Worm (Caenorhabditis elegans) whole organism, L1 larva: ENCODE measurements around the gene col-138.
"Not testable (repeated sequence)": the region's sequence is repeated elsewhere in the genome, so short reads cannot be mapped to it uniquely, and the experiment has no call there.

Experiments
- Y116A8C.19 ChIP-seq: sonication (generic microtip); optimal IDR thresholded peaks from 2 replicates; lab custom pipeline; 2016; ENCODE audit warnings: missing compliant biosample characterization, missing genetic modification characterization, borderline replicate concordance
- aha-1 ChIP-seq: fragments of 150-350 bp; optimal IDR thresholded peaks from 2 replicates; lab custom pipeline; 2014; ENCODE audit warnings: missing biosample characterization, missing genetic modification characterization
- dpl-1 ChIP-seq, 3 experiments: fragments of 150-350 bp in 2 of 3; sonication (generic microtip) in 1 of 3; optimal IDR thresholded peaks; 2 replicates each; lab custom pipeline; 2014 to 2017; ENCODE audit warnings: missing biosample characterization in 3 of 3, missing genetic modification characterization in 3 of 3, missing genetic modification reagents in 3 of 3
- egl-13 ChIP-seq: sonication (generic microtip); optimal IDR thresholded peaks from 2 replicates; lab custom pipeline; 2016; ENCODE audit warnings: missing genotype, missing genetic modification reagents, missing genetic modification characterization, missing compliant biosample characterization
- jun-1 ChIP-seq: fragments of 150-350 bp; optimal IDR thresholded peaks from 2 replicates; lab custom pipeline; 2014; ENCODE audit warnings: missing biosample characterization, missing genetic modification reagents, missing genetic modification characterization
- nhr-84 ChIP-seq: sonication (generic microtip); optimal IDR thresholded peaks from 2 replicates; lab custom pipeline; 2017; ENCODE audit warnings: missing biosample characterization, missing genetic modification characterization

- not testable (repeated sequence) for TF ChIP-seq egl-13 (tag; lab: Kevin White, UChicago); Y116A8C.19 (tag; lab: Kevin White, UChicago); aha-1 (tag; lab: Kevin White, UChicago); dpl-1 (GFP tag; optimal IDR thresholded peaks at IDR 0.05; lab: Kevin White, UChicago); nhr-84; jun-1 (tag; lab: Kevin White, UChicago)
These were observed 17.8 kb downstream of the col-138 start, which contains the start of gene skr-8 for ce11 chrIV:17165734-17166133.
